Worm (Caenorhabditis elegans) whole organism, L2 larva: ENCODE measurements around the gene M110.10.

Experiments
- F13H6.1 ChIP-seq: sonication (generic microtip); optimal IDR thresholded peaks from 2 replicates; lab custom pipeline; 2016; ENCODE audit warnings: missing genetic modification characterization, missing compliant biosample characterization
- Y55F3AM.14 ChIP-seq: fragments of 200-800 bp; sonication (Bioruptor generic); optimal IDR thresholded peaks from 2 replicates; lab custom pipeline; 2018; ENCODE audit warnings: mild to moderate bottlenecking, missing genetic modification characterization, missing compliant biosample characterization
- ZK546.5 ChIP-seq: sonication (generic microtip); optimal IDR thresholded peaks from 2 replicates; lab custom pipeline; 2017; ENCODE audit warnings: missing biosample characterization, missing genetic modification characterization
- alr-1 ChIP-seq: fragments of 150-350 bp; optimal IDR thresholded peaks from 2 replicates; lab custom pipeline; 2014; ENCODE audit warnings: missing biosample characterization, missing genetic modification characterization
- aly-2 ChIP-seq: fragments of 150-350 bp; optimal IDR thresholded peaks from 2 replicates; lab custom pipeline; 2014; ENCODE audit warnings: missing biosample characterization, missing genetic modification characterization
- ama-1 ChIP-seq: fragments of 150-350 bp; optimal IDR thresholded peaks from 2 replicates; lab custom pipeline; 2018; ENCODE audit warnings: inconsistent platforms
- blmp-1 ChIP-seq: sonication (generic microtip); optimal IDR thresholded peaks from 2 replicates; lab custom pipeline; 2017; ENCODE audit warnings: missing genetic modification characterization, mild to moderate bottlenecking, missing compliant biosample characterization, antibody characterized with exemption, moderate library complexity; ENCODE audit not compliant: insufficient read depth
- ceh-16 ChIP-seq: fragments of 150-350 bp; optimal IDR thresholded peaks from 2 replicates; lab custom pipeline; 2014; ENCODE audit warnings: missing biosample characterization, missing genetic modification characterization
- ceh-82 ChIP-seq: fragments of 150-350 bp; optimal IDR thresholded peaks from 2 replicates; lab custom pipeline; 2014; ENCODE audit warnings: missing biosample characterization, missing genetic modification characterization
- dmd-4 ChIP-seq: sonication (generic microtip); optimal IDR thresholded peaks from 2 replicates; lab custom pipeline; 2017; ENCODE audit warnings: missing biosample characterization, missing genetic modification characterization
- elt-1 ChIP-seq: fragments of 150-350 bp; optimal IDR thresholded peaks from 2 replicates; lab custom pipeline; 2014; ENCODE audit warnings: missing biosample characterization, missing genetic modification characterization
- fos-1 ChIP-seq: fragments of 150-350 bp; optimal IDR thresholded peaks from 2 replicates; lab custom pipeline; 2014; ENCODE audit warnings: missing biosample characterization, missing genetic modification characterization
- gmeb-1 ChIP-seq: fragments of 150-350 bp; optimal IDR thresholded peaks from 2 replicates; lab custom pipeline; 2014; ENCODE audit warnings: missing biosample characterization, missing genetic modification characterization
- lin-13 ChIP-seq: fragments of 150-350 bp; optimal IDR thresholded peaks from 2 replicates; lab custom pipeline; 2014; ENCODE audit warnings: missing biosample characterization, missing genetic modification reagents, missing genetic modification characterization
- lsy-2 ChIP-seq, 2 experiments: fragments of 150-350 bp in 1 of 2; sonication (generic microtip) in 1 of 2; optimal IDR thresholded peaks; 2 replicates each; lab custom pipeline; 2014 to 2017; ENCODE audit warnings: missing biosample characterization in 2 of 2, missing genetic modification characterization in 2 of 2
- mab-5 ChIP-seq: fragments of 150-350 bp; optimal IDR thresholded peaks from 2 replicates; lab custom pipeline; 2014; ENCODE audit warnings: missing biosample characterization, missing genetic modification characterization
- mdl-1 ChIP-seq, 2 experiments: fragments of 150-350 bp in 1 of 2; sonication (generic microtip) in 1 of 2; optimal IDR thresholded peaks; 2 replicates each; lab custom pipeline; 2017; ENCODE audit warnings: missing biosample characterization in 2 of 2, missing genetic modification characterization in 2 of 2
- nhr-10 ChIP-seq: sonication (generic microtip); optimal IDR thresholded peaks from 2 replicates; lab custom pipeline; 2017; ENCODE audit warnings: missing biosample characterization, missing genetic modification characterization
- nhr-11 ChIP-seq: fragments of 150-350 bp; optimal IDR thresholded peaks from 2 replicates; lab custom pipeline; 2014; ENCODE audit warnings: missing biosample characterization, missing genetic modification characterization
- nhr-12 ChIP-seq: fragments of 150-350 bp; optimal IDR thresholded peaks from 2 replicates; lab custom pipeline; 2014; ENCODE audit warnings: missing biosample characterization, missing genetic modification characterization
- nhr-129 ChIP-seq: fragments of 150-350 bp; optimal IDR thresholded peaks from 2 replicates; lab custom pipeline; 2014; ENCODE audit warnings: missing biosample characterization, missing genetic modification characterization
- nhr-25 ChIP-seq: fragments of 150-350 bp; sonication (generic microtip); optimal IDR thresholded peaks from 3 replicates; lab custom pipeline; 2014; ENCODE audit warnings: missing biosample characterization, missing genetic modification characterization
- nhr-77 ChIP-seq: fragments of 150-350 bp; optimal IDR thresholded peaks from 2 replicates; lab custom pipeline; 2014; ENCODE audit warnings: missing biosample characterization, missing genetic modification characterization
- peb-1 ChIP-seq: fragments of 150-350 bp; optimal IDR thresholded peaks from 2 replicates; lab custom pipeline; 2014; ENCODE audit warnings: missing biosample characterization, missing genetic modification characterization
- sem-4 ChIP-seq: fragments of 150-350 bp; optimal IDR thresholded peaks from 2 replicates; lab custom pipeline; 2014; ENCODE audit warnings: missing biosample characterization, missing genetic modification reagents, missing genetic modification characterization
- sma-3 ChIP-seq: sonication (generic microtip); optimal IDR thresholded peaks from 2 replicates; lab custom pipeline; 2016; ENCODE audit warnings: missing genetic modification reagents, missing genetic modification characterization, missing compliant biosample characterization
- unc-39 ChIP-seq: fragments of 150-350 bp; optimal IDR thresholded peaks from 2 replicates; lab custom pipeline; 2014; ENCODE audit warnings: missing biosample characterization, missing genetic modification characterization
- unc-55 ChIP-seq: fragments of 150-350 bp; sonication (generic microtip); optimal IDR thresholded peaks from 3 replicates; lab custom pipeline; 2014; ENCODE audit warnings: missing biosample characterization, missing genetic modification reagents, missing genetic modification characterization
- zag-1 ChIP-seq: fragments of 150-350 bp; optimal IDR thresholded peaks from 2 replicates; lab custom pipeline; 2014; ENCODE audit warnings: missing biosample characterization, missing genetic modification characterization
- ztf-1 ChIP-seq: fragments of 200-800 bp; sonication (Bioruptor generic); conservative IDR thresholded peaks from 2 replicates; pipeline ENCODE4 v1.3.6; 2022; ENCODE audit warnings: missing genetic modification characterization, missing compliant biosample characterization
- ztf-11 ChIP-seq: sonication (generic microtip); optimal IDR thresholded peaks from 2 replicates; lab custom pipeline; 2017; ENCODE audit warnings: missing biosample characterization, missing genetic modification characterization
- ztf-4 ChIP-seq: fragments of 150-350 bp; optimal IDR thresholded peaks from 2 replicates; lab custom pipeline; 2014; ENCODE audit warnings: missing biosample characterization, missing genetic modification characterization

M110.10 gene

ce11 chrII:8259038-8259437 is 44.8 kb upstream of the M110.10 start, which contains the start of gene F35C11.6:
Gene F35C11.6, minus strand, starts transcription at chrII:8259138.
- TF ChIP-seq alr-1 (tag; lab: Kevin White, UChicago) (no peak), lin-13 (GFP tag; lab: Kevin White, UChicago) (no peak), ama-1 (lab: Kevin White, UChicago) (no peak), Y55F3AM.14 (no peak), gmeb-1 (tag; lab: Kevin White, UChicago) (no peak), peb-1 (tag; lab: Kevin White, UChicago) (no peak), sma-3 (GFP tag; lab: Kevin White, UChicago) (no peak), nhr-77 (tag; lab: Kevin White, UChicago) (no peak), nhr-129 (tag; lab: Kevin White, UChicago) (no peak), unc-39 (tag; lab: Kevin White, UChicago) (no peak), mdl-1 (tag; optimal IDR thresholded peaks at IDR 0.05; lab: Kevin White, UChicago) (no peak), ztf-4 (no peak), nhr-10 (tag; lab: Kevin White, UChicago) (no peak), aly-2 (tag; lab: Kevin White, UChicago) (no peak), sem-4 (no peak)

ce11 chrII:8256013-8256412 is 41.7 kb upstream of the M110.10 start, which contains the start of gene F35C11.7:
Gene F35C11.7, plus strand, starts transcription at chrII:8256313.
- no peak for TF ChIP-seq fos-1 (tag; lab: Kevin White, UChicago)
- TF ChIP-seq ztf-1 (GFP tag; lab: Robert Waterston, UW): no peak
- TF ChIP-seq peb-1 (tag; lab: Kevin White, UChicago): no peak
- TF ChIP-seq sma-3 (GFP tag; lab: Kevin White, UChicago): no peak
- TF ChIP-seq nhr-25 (tag; lab: Kevin White, UChicago): no peak
- TF ChIP-seq ztf-4: no peak
- no peak for TF ChIP-seq dmd-4 (tag; lab: Kevin White, UChicago)
- TF ChIP-seq lsy-2 (tag; optimal IDR thresholded peaks at IDR 0.05; lab: Kevin White, UChicago): no peak
- no peak for TF ChIP-seq ceh-82 (tag; lab: Kevin White, UChicago)
- TF ChIP-seq ama-1 (lab: Kevin White, UChicago): no peak
- no peak for TF ChIP-seq mab-5 (tag; lab: Kevin White, UChicago)
- no peak for TF ChIP-seq lin-13 (GFP tag; lab: Kevin White, UChicago)
- no peak for TF ChIP-seq nhr-11
- no peak for TF ChIP-seq aly-2 (tag; lab: Kevin White, UChicago)
- no peak for TF ChIP-seq nhr-77 (tag; lab: Kevin White, UChicago)
- no peak for TF ChIP-seq ZK546.5
- no peak for TF ChIP-seq blmp-1 (tag; lab: Kevin White, UChicago)
- TF ChIP-seq unc-55 (GFP tag; lab: Kevin White, UChicago): no peak
- TF ChIP-seq F13H6.1 (tag; lab: Kevin White, UChicago): no peak
- no peak for TF ChIP-seq zag-1 (tag; lab: Kevin White, UChicago)

ce11 chrII:8253160-8253793 is 39.0 kb upstream of the M110.10 start, which contains the start of gene F35C11.5:
Gene F35C11.5, plus strand, starts transcription at chrII:8253743.
- TF ChIP-seq F13H6.1 (tag; lab: Kevin White, UChicago) (no peak), elt-1 (tag; lab: Kevin White, UChicago) (no peak), nhr-77 (tag; lab: Kevin White, UChicago) (no peak), ztf-4 (no peak), mab-5 (tag; lab: Kevin White, UChicago) (no peak), ztf-11 (tag; lab: Kevin White, UChicago) (no peak), fos-1 (tag; lab: Kevin White, UChicago) (no peak), ceh-16 (tag; lab: Kevin White, UChicago) (no peak), nhr-12 (no peak), sma-3 (GFP tag; lab: Kevin White, UChicago) (no peak)

ce11 chrII:8249710-8250109 is 35.4 kb upstream of the M110.10 start:
- TF ChIP-seq nhr-129 (tag; lab: Kevin White, UChicago) (no peak), fos-1 (tag; lab: Kevin White, UChicago) (peak; percentile 20)

- TF ChIP-seq fos-1 (tag; lab: Kevin White, UChicago): peak; percentile 98
- TF ChIP-seq peb-1 (tag; lab: Kevin White, UChicago): no peak
- no peak for TF ChIP-seq dmd-4 (tag; lab: Kevin White, UChicago)
- peak; percentile 31 for TF ChIP-seq sma-3 (GFP tag; lab: Kevin White, UChicago)
- TF ChIP-seq gmeb-1 (tag; lab: Kevin White, UChicago): peak; percentile 37
- peak; percentile 2 for TF ChIP-seq nhr-129 (tag; lab: Kevin White, UChicago)
- TF ChIP-seq, all 48 proteins: peak for 4
These were observed 34.5 kb upstream of the M110.10 start, which contains the start of the genes F35C11.2 and F35C11.4 for ce11 chrII:8248745-8249144. Gene F35C11.2, minus strand, starts transcription at chrII:8248834. Gene F35C11.4, plus strand, starts transcription at chrII:8249004.
